Fruit fly (Drosophila melanogaster): ENCODE measurements around the gene Flad2.

Gene Flad2

DNA sequence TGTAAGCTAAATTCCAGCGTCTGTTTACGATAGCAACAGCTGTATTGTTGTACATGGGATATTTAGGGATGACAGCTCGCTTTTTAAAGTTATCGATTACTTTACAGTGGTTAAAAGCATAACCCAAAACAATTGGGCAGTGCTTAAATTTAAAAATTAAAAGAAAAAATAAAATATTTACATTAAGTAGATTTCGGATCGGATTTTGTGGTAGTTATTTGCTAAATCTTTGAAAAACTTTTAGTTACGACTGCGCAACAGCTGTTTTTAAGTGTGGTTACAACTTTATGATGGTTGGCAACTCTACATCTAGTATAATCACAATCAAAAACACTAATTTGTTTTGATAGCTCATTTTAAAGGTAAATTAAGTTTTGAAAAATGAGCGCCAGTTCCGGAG is 25.1 kb upstream of the Flad2 start, which contains the start of the genes Ing5 and CG7099 (continued):
- TF ChIP-seq CG7963 (GFP tag; IDR thresholded peaks at IDR 0.05; ENCODE audit: partially characterized antibody) = peak; percentile 45; the same call in 2 of the 3 replicates
- TF ChIP-seq mam (GFP tag; optimal IDR thresholded peaks at IDR 0.05) = peak; percentile 94
- peak; percentile 65; the same call in 2 of the 3 replicates for TF ChIP-seq Opbp (GFP tag; IDR thresholded peaks at IDR 0.05; ENCODE audit: partially characterized antibody)
- peak; percentile 98 for TF ChIP-seq vvl (GFP tag; IDR thresholded peaks at IDR 0.05)
- TF ChIP-seq CG33557 (GFP tag; optimal IDR thresholded peaks at IDR 0.05) = peak; percentile 91
- TF ChIP-seq CG9609 (GFP tag; optimal IDR thresholded peaks at IDR 0.05) = peak; percentile 86
- peak; percentile 95 for TF ChIP-seq ems (GFP tag; optimal IDR thresholded peaks at IDR 0.05)
- peak; percentile 90 for TF ChIP-seq CG6175 (GFP tag; IDR thresholded peaks at IDR 0.05)
- TF ChIP-seq grau (tag; optimal IDR thresholded peaks at IDR 0.05) = peak; percentile 95
- TF ChIP-seq Vsx1 (GFP tag; optimal IDR thresholded peaks at IDR 0.05) = peak; percentile 93
- peak; percentile 83 for TF ChIP-seq MTF-1 (GFP tag; optimal IDR thresholded peaks at IDR 0.05; ENCODE audit: borderline replicate concordance)
- TF ChIP-seq sna (GFP tag; IDR thresholded peaks at IDR 0.05; ENCODE audit: partially characterized antibody) = peak; percentile 67
- peak; percentile 98 for TF ChIP-seq Xrp1 (GFP tag; IDR thresholded peaks at IDR 0.05)
- peak; percentile 88 for TF ChIP-seq CG8944 (GFP tag; optimal IDR thresholded peaks at IDR 0.05)
- TF ChIP-seq HmgZ (tag; optimal IDR thresholded peaks at IDR 0.05) = peak; percentile 97
- peak; percentile 97 for TF ChIP-seq CG15696 (tag; optimal IDR thresholded peaks at IDR 0.05)
- TF ChIP-seq ase (GFP tag; IDR thresholded peaks at IDR 0.05) = peak; percentile 96
- TF ChIP-seq kni (GFP tag; optimal IDR thresholded peaks at IDR 0.05) = no peak
- TF ChIP-seq Ada2b (GFP tag; IDR thresholded peaks at IDR 0.05) = peak; percentile 98
- peak; percentile 84 for TF ChIP-seq emc (GFP tag; optimal IDR thresholded peaks at IDR 0.05)
- no peak for TF ChIP-seq pros (GFP tag; optimal IDR thresholded peaks at IDR 0.05)
- peak; percentile 75 to 97 for TF ChIP-seq bsh (GFP tag; optimal IDR thresholded peaks at IDR 0.05)
- TF ChIP-seq CG3407 (GFP tag; optimal IDR thresholded peaks at IDR 0.05) = peak; percentile 92
- peak; percentile 60 for TF ChIP-seq unc-4 (GFP tag; IDR thresholded peaks at IDR 0.05; ENCODE audit: partially characterized antibody)
- peak; percentile 89 for TF ChIP-seq D19A (tag; optimal IDR thresholded peaks at IDR 0.05)
- TF ChIP-seq gfzf (GFP tag; optimal IDR thresholded peaks at IDR 0.05) = peak; percentile 4
- TF ChIP-seq CG34224 (GFP tag; IDR thresholded peaks at IDR 0.05; ENCODE audit: partially characterized antibody) = peak; percentile 58; the same call in 2 of the 3 replicates
- TF ChIP-seq CG13424 (tag; optimal IDR thresholded peaks at IDR 0.05) = peak; percentile 97
- TF ChIP-seq bigmax (GFP tag; optimal IDR thresholded peaks at IDR 0.05) = peak; percentile 75
- peak; percentile 96 for TF ChIP-seq CG4404 (GFP tag; IDR thresholded peaks at IDR 0.05)
- no peak for TF ChIP-seq lov (optimal IDR thresholded peaks at IDR 0.05)
- TF ChIP-seq lov (GFP tag; IDR thresholded peaks at IDR 0.05) = peak; percentile 94
- TF ChIP-seq zf30C (GFP tag; optimal IDR thresholded peaks at IDR 0.05) = no peak
- TF ChIP-seq GATAe (GFP tag; conservative IDR thresholded peaks at IDR 0.05) = peak; percentile 92
- peak; percentile 91 for TF ChIP-seq psq (GFP tag; optimal IDR thresholded peaks at IDR 0.05)
- TF ChIP-seq CG2712 (tag; optimal IDR thresholded peaks at IDR 0.05) = peak; percentile 97
- TF ChIP-seq Hmx (GFP tag; optimal IDR thresholded peaks at IDR 0.05) = peak; percentile 88
- peak; percentile 92 for TF ChIP-seq stwl (tag; optimal IDR thresholded peaks at IDR 0.05)
- peak; percentile 90 for TF ChIP-seq Atf3 (GFP tag; optimal IDR thresholded peaks at IDR 0.05)
- peak; percentile 95 for TF ChIP-seq CG14667 (GFP tag; IDR thresholded peaks at IDR 0.05)
- peak; percentile 98 for TF ChIP-seq Med (GFP tag)
- peak; percentile 98 for TF ChIP-seq sob (GFP tag; IDR thresholded peaks at IDR 0.05)
- TF ChIP-seq Sin3A (optimal IDR thresholded peaks at IDR 0.05) = no peak
- TF ChIP-seq CG14710 (tag; optimal IDR thresholded peaks at IDR 0.05) = peak; percentile 96
- peak; percentile 82; the same call in 1 of the 2 replicates for TF ChIP-seq sim (GFP tag; IDR thresholded peaks at IDR 0.05)
- peak; percentile 96 for TF ChIP-seq dysf (GFP tag; IDR thresholded peaks at IDR 0.05)
- TF ChIP-seq CG17568 (GFP tag; optimal IDR thresholded peaks at IDR 0.05) = peak; percentile 91
- peak; percentile 88 for TF ChIP-seq CG2875 (GFP tag; optimal IDR thresholded peaks at IDR 0.05)
- peak; percentile 97 for TF ChIP-seq CG12659 (GFP tag; optimal IDR thresholded peaks at IDR 0.05)
- peak; percentile 89 for TF ChIP-seq CG11723 (GFP tag; optimal IDR thresholded peaks at IDR 0.05)

Measured in whole organism, embryonic.